Worm (Caenorhabditis elegans) whole organism, young adult: Measurements from ENCODE around the gene stip-1.

Experiments used
- B0261.1 ChIP-seq: sonication (generic microtip); optimal IDR thresholded peaks from 2 replicates; lab custom pipeline; 2016; ENCODE audit warnings: mild to moderate bottlenecking, missing genetic modification characterization, moderate library complexity, missing compliant biosample characterization
- D2030.7 ChIP-seq: fragments of 200-800 bp; sonication (Bioruptor generic); IDR thresholded peaks from 2 replicates; pipeline ENCODE4 v1.3.6; 2022; ENCODE audit warnings: missing genetic modification reagents, missing genetic modification characterization, missing compliant biosample characterization
- F10E7.11 ChIP-seq: sonication (generic microtip); optimal IDR thresholded peaks from 2 replicates; lab custom pipeline; 2017; ENCODE audit warnings: mild to moderate bottlenecking, missing genetic modification characterization, moderate library complexity, missing compliant biosample characterization
- F49E8.2 ChIP-seq: sonication (generic microtip); optimal IDR thresholded peaks from 3 replicates; lab custom pipeline; 2017; ENCODE audit warnings: missing genetic modification characterization, mild to moderate bottlenecking, missing compliant biosample characterization, antibody characterized with exemption, moderate library complexity; ENCODE audit not compliant: insufficient read depth
- T07F8.4 ChIP-seq: sonication (generic microtip); optimal IDR thresholded peaks from 2 replicates; lab custom pipeline; 2016; ENCODE audit warnings: mild to moderate bottlenecking, missing genetic modification characterization, moderate library complexity, missing compliant biosample characterization
- Y53G8AR.9 ChIP-seq: fragments of 200-800 bp; sonication (Bioruptor generic); conservative IDR thresholded peaks from 2 replicates; pipeline ENCODE4 v1.3.6; 2022; ENCODE audit warnings: missing genetic modification reagents, missing genetic modification characterization, missing compliant biosample characterization
- Y67H2A.10 ChIP-seq: fragments of 200-800 bp; sonication (Bioruptor generic); conservative IDR thresholded peaks from 2 replicates; pipeline ENCODE4 v1.3.6; 2022; ENCODE audit warnings: missing genetic modification reagents, missing genetic modification characterization, missing compliant biosample characterization
- ama-1 ChIP-seq, 3 experiments: fragments of 150-350 bp in 1 of 3; sonication (generic microtip) in 2 of 3; optimal IDR thresholded peaks; 2 replicates each; lab custom pipeline; 2014 to 2018; ENCODE audit warnings: missing biosample characterization in 2 of 3, missing genetic modification characterization in 2 of 3, missing genetic modification reagents in 2 of 3
- aptf-2 ChIP-seq: fragments of 200-800 bp; sonication (Bioruptor generic); conservative IDR thresholded peaks from 2 replicates; pipeline ENCODE4 v1.3.6; 2022; ENCODE audit warnings: missing genetic modification reagents, missing genetic modification characterization, missing compliant biosample characterization
- attf-6 ChIP-seq: fragments of 200-800 bp; sonication (Bioruptor generic); IDR thresholded peaks from 2 replicates; pipeline ENCODE4 v1.3.6; 2022; ENCODE audit warnings: missing genetic modification reagents, missing genetic modification characterization, missing compliant biosample characterization
- bed-2 ChIP-seq: fragments of 200-800 bp; sonication (Bioruptor generic); IDR thresholded peaks from 2 replicates; pipeline ENCODE4 v1.3.6; 2022; ENCODE audit warnings: missing genetic modification reagents, missing genetic modification characterization, missing compliant biosample characterization
- ceh-40 ChIP-seq: fragments of 200-800 bp; sonication (Bioruptor generic); IDR thresholded peaks from 2 replicates; pipeline ENCODE4 v1.3.6; 2022; ENCODE audit warnings: missing genetic modification characterization, missing compliant biosample characterization
- ceh-91 ChIP-seq: fragments of 200-800 bp; sonication (Bioruptor generic); IDR thresholded peaks from 2 replicates; pipeline ENCODE4 v1.3.6; 2022; ENCODE audit warnings: missing genetic modification reagents, missing genetic modification characterization, missing compliant biosample characterization
- die-1 ChIP-seq: sonication (generic microtip); optimal IDR thresholded peaks from 2 replicates; lab custom pipeline; 2016; ENCODE audit warnings: missing genotype, mild to moderate bottlenecking, missing genetic modification characterization, missing compliant biosample characterization
- dox-1 ChIP-seq: fragments of 200-800 bp; sonication (Bioruptor generic); IDR thresholded peaks from 2 replicates; pipeline ENCODE4 v1.3.6; 2022; ENCODE audit warnings: missing genetic modification reagents, missing genetic modification characterization, missing compliant biosample characterization
- dpff-1 ChIP-seq: sonication (generic microtip); optimal IDR thresholded peaks from 2 replicates; lab custom pipeline; 2017; ENCODE audit warnings: mild to moderate bottlenecking, missing genetic modification characterization, missing compliant biosample characterization
- egl-44 ChIP-seq: fragments of 200-800 bp; sonication (Bioruptor generic); IDR thresholded peaks from 2 replicates; pipeline ENCODE4 v1.3.6; 2022; ENCODE audit warnings: missing genetic modification reagents, missing genetic modification characterization, missing compliant biosample characterization
- ekl-4 ChIP-seq: fragments of 200-800 bp; sonication (Bioruptor generic); IDR thresholded peaks from 2 replicates; pipeline ENCODE4 v1.3.6; 2022; ENCODE audit warnings: missing genetic modification reagents, missing genetic modification characterization, missing compliant biosample characterization
- fkh-3 ChIP-seq: sonication (generic microtip); optimal IDR thresholded peaks from 2 replicates; lab custom pipeline; 2016; ENCODE audit warnings: mild to moderate bottlenecking, missing genetic modification characterization, missing compliant biosample characterization
- hlh-12 ChIP-seq: sonication (generic microtip); optimal IDR thresholded peaks from 2 replicates; lab custom pipeline; 2016; ENCODE audit warnings: missing genetic modification characterization, missing compliant biosample characterization
- hmg-1.2 ChIP-seq: fragments of 200-800 bp; sonication (Bioruptor generic); IDR thresholded peaks from 2 replicates; pipeline ENCODE4 v1.3.6; 2022; ENCODE audit warnings: missing genetic modification reagents, missing genetic modification characterization, missing compliant biosample characterization
- lin-26 ChIP-seq: fragments of 200-800 bp; sonication (Bioruptor generic); IDR thresholded peaks from 2 replicates; pipeline ENCODE4 v1.3.6; 2022; ENCODE audit warnings: missing genetic modification reagents, missing genetic modification characterization, missing compliant biosample characterization
- lin-40 ChIP-seq: sonication (generic microtip); optimal IDR thresholded peaks from 2 replicates; lab custom pipeline; 2016; ENCODE audit warnings: missing genetic modification characterization, mild to moderate bottlenecking, missing compliant biosample characterization, missing genotype, missing genetic modification reagents
- madf-6 ChIP-seq: fragments of 200-800 bp; sonication (Bioruptor generic); IDR thresholded peaks from 2 replicates; pipeline ENCODE4 v1.3.6; 2022; ENCODE audit warnings: missing genetic modification reagents, missing genetic modification characterization, missing compliant biosample characterization
- madf-8 ChIP-seq: fragments of 200-800 bp; sonication (Bioruptor generic); conservative IDR thresholded peaks from 2 replicates; pipeline ENCODE4 v1.3.6; 2022; ENCODE audit warnings: missing genetic modification reagents, missing genetic modification characterization, missing compliant biosample characterization
- nhr-120 ChIP-seq: fragments of 200-800 bp; sonication (Bioruptor generic); IDR thresholded peaks from 2 replicates; pipeline ENCODE4 v1.3.6; 2022; ENCODE audit warnings: missing genetic modification characterization, missing compliant biosample characterization
- nhr-179 ChIP-seq: sonication (generic microtip); optimal IDR thresholded peaks from 2 replicates; lab custom pipeline; 2016; ENCODE audit warnings: mild to moderate bottlenecking, missing genetic modification characterization, missing compliant biosample characterization
- pbrm-1 ChIP-seq: fragments of 200-800 bp; sonication (Bioruptor generic); IDR thresholded peaks from 2 replicates; pipeline ENCODE4 v1.3.6; 2022; ENCODE audit warnings: missing genetic modification reagents, missing genetic modification characterization, missing compliant biosample characterization
- rec-8 ChIP-seq, 2 experiments: sonication (generic microtip); optimal IDR thresholded peaks; 2 replicates each; lab custom pipeline; 2016; ENCODE audit warnings: mild to moderate bottlenecking in 2 of 2, missing genetic modification characterization in 2 of 2, missing genetic modification reagents in 2 of 2, missing genotype in 2 of 2, missing biosample characterization in 1 of 2, missing compliant biosample characterization in 1 of 2, moderate library complexity in 1 of 2
- rpc-1 ChIP-seq, 2 experiments: fragments of 150-350 bp in 1 of 2; sonication (generic microtip) in 1 of 2; optimal IDR thresholded peaks; 2 replicates each; lab custom pipeline; 2014 to 2018; ENCODE audit warnings: missing biosample characterization in 1 of 2, missing genetic modification characterization in 1 of 2, missing genetic modification reagents in 1 of 2, missing genotype in 1 of 2
- snpc-4 ChIP-seq, 5 experiments: fragments of 150-350 bp in 1 of 5; sonication (generic microtip) in 4 of 5; optimal IDR thresholded peaks; 2 replicates each; lab custom pipeline; 2014 to 2018; ENCODE audit warnings: missing genetic modification characterization in 5 of 5, missing biosample characterization in 3 of 5, antibody characterized with exemption in 2 of 5, mild to moderate bottlenecking in 2 of 5, missing compliant biosample characterization in 2 of 5, missing genotype in 2 of 5, moderate library complexity in 2 of 5, missing genetic modification reagents in 1 of 5
- tbp1 ChIP-seq: fragments of 200-800 bp; sonication (Bioruptor generic); optimal IDR thresholded peaks from 2 replicates; lab custom pipeline; 2018; ENCODE audit warnings: mild to moderate bottlenecking, missing genetic modification characterization, missing compliant biosample characterization
- unc-62 ChIP-seq: fragments of 150-350 bp; optimal IDR thresholded peaks from 2 replicates; lab custom pipeline; 2014; ENCODE audit warnings: missing biosample characterization, missing genetic modification reagents, missing genetic modification characterization
- zim-3 ChIP-seq: sonication (generic microtip); optimal IDR thresholded peaks from 2 replicates; lab custom pipeline; 2017; ENCODE audit warnings: mild to moderate bottlenecking, missing genetic modification characterization, moderate library complexity, missing compliant biosample characterization
- ztf-26 ChIP-seq: sonication (generic microtip); optimal IDR thresholded peaks from 2 replicates; lab custom pipeline; 2017; ENCODE audit warnings: missing genetic modification characterization, missing compliant biosample characterization
- ztf-28 ChIP-seq: fragments of 200-800 bp; sonication (Bioruptor generic); IDR thresholded peaks from 2 replicates; pipeline ENCODE4 v1.3.6; 2022; ENCODE audit warnings: missing genetic modification reagents, missing genetic modification characterization, missing compliant biosample characterization
- ztf-6 ChIP-seq: fragments of 200-800 bp; sonication (Bioruptor generic); IDR thresholded peaks from 2 replicates; pipeline ENCODE4 v1.3.6; 2022; ENCODE audit warnings: missing genetic modification reagents, missing genetic modification characterization, missing compliant biosample characterization

Gene stip-1

DNA sequence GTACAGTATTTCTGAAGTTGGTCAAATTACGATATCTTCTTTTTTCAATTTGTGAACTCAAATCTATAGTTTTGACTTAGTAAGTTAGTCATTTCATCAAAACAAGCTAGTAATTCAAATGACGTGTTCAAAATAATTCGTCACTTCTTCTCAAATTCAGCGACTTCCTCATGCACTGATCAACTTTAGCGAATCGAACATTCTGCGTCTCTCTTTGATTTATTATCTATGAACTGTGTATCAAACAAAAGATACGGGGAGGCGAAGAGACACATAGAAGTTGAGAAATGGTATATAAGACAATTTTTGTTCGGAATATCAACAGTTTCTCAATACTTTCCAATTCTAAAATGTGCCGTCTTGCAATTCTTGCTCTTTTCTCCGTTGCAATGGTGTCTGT lies 37.8 kb downstream of the stip-1 start, which contains the start of gene srlf-34:
Gene srlf-34, plus strand, starts transcription at position 321 of the 400 bp plus-strand sequence.
- TF ChIP-seq nhr-179 (no peak), hlh-12 (tag; lab: Kevin White, UChicago) (no peak), D2030.7 (GFP tag; lab: Robert Waterston, UW) (no peak), lin-40 (tag; lab: Kevin White, UChicago) (no peak), ceh-40 (GFP tag; lab: Robert Waterston, UW) (no peak), aptf-2 (GFP tag; lab: Robert Waterston, UW) (no peak), lin-26 (GFP tag; lab: Robert Waterston, UW) (no peak), zim-3 (tag; lab: Kevin White, UChicago) (no peak), nhr-120 (GFP tag; lab: Robert Waterston, UW) (no peak), rec-8 (tag; optimal IDR thresholded peaks at IDR 0.05; lab: Kevin White, UChicago) (no peak), F49E8.2 (no peak), snpc-4 (GFP tag; optimal IDR thresholded peaks at IDR 0.05; lab: Kevin White, UChicago) (no peak), snpc-4 (tag; optimal IDR thresholded peaks at IDR 0.05; lab: Kevin White, UChicago) (no peak)

DNA sequence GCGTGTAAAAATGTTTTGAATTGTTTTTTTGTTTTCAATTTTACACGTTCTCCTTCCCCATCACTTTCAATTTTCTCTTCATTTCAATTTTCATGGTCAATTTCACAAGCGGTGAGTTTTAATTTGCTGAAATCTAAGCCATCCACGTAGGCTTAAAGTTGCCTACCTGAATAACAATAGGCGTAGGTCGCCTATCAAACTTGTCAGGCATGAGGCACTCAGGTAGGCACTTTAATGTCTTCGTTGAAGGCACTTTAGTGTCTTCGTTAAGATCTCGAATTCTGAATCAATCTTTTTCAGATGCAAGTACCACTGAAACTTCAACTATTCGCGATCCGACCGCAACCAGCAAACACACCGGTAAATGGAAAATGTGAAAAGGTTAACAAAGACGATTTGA lies 40.5 kb downstream of the stip-1 start, which contains the start of gene ZK970.8:
Gene ZK970.8, plus strand, starts transcription at position 301 of the 400 bp plus-strand sequence.
- no peak for TF ChIP-seq fkh-3 (tag; lab: Kevin White, UChicago)
- no peak for TF ChIP-seq attf-6
- TF ChIP-seq Y53G8AR.9 (GFP tag; lab: Robert Waterston, UW) = no peak
- no peak for TF ChIP-seq ekl-4 (GFP tag; lab: Robert Waterston, UW)
- no peak for TF ChIP-seq madf-8 (GFP tag; lab: Robert Waterston, UW)
- no peak for TF ChIP-seq dox-1 (GFP tag; lab: Robert Waterston, UW)
- no peak for TF ChIP-seq aptf-2 (GFP tag; lab: Robert Waterston, UW)
- TF ChIP-seq egl-44 (GFP tag; lab: Robert Waterston, UW) = no peak
- TF ChIP-seq ceh-91 (GFP tag; lab: Robert Waterston, UW) = no peak
- TF ChIP-seq T07F8.4 = no peak
- no peak for TF ChIP-seq dpff-1 (tag; lab: Kevin White, UChicago)
- no peak for TF ChIP-seq F10E7.11 (tag; lab: Kevin White, UChicago)
- no peak for TF ChIP-seq ztf-6 (GFP tag; lab: Robert Waterston, UW)
- no peak for TF ChIP-seq bed-2 (GFP tag; lab: Robert Waterston, UW)
- TF ChIP-seq unc-62 (GFP tag; lab: Kevin White, UChicago) = no peak
- TF ChIP-seq ama-1 (optimal IDR thresholded peaks at IDR 0.05; lab: Kevin White, UChicago) = no peak
- no peak for TF ChIP-seq ama-1 (GFP tag; optimal IDR thresholded peaks at IDR 0.05; lab: Kevin White, UChicago)
- TF ChIP-seq Y67H2A.10 (GFP tag; lab: Robert Waterston, UW) = no peak
- no peak for TF ChIP-seq zim-3 (tag; lab: Kevin White, UChicago)

DNA sequence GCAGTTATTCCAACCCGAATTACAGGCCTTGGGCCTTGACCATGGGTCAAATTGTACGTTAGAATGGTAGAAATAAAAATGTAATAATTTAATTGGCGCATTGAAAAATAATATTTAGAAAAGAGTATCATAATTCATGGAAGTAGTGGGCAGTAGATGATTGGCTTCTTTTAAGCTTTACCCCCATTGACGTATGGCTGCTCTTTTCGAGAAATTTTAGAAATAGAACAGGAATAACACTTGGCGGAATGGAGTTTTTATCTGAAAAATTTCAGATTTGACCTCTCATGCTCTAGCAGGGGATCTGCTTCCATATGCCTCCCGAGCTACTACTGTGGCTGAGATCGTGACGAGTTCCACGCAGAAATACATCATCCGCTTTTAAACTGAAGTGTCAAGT lies 41.1 kb downstream of the stip-1 start, which contains the start of gene gcy-4:
Gene gcy-4, minus strand, starts transcription at position 101 of the 400 bp plus-strand sequence.
- TF ChIP-seq madf-6 (GFP tag; lab: Robert Waterston, UW) = no peak

DNA sequence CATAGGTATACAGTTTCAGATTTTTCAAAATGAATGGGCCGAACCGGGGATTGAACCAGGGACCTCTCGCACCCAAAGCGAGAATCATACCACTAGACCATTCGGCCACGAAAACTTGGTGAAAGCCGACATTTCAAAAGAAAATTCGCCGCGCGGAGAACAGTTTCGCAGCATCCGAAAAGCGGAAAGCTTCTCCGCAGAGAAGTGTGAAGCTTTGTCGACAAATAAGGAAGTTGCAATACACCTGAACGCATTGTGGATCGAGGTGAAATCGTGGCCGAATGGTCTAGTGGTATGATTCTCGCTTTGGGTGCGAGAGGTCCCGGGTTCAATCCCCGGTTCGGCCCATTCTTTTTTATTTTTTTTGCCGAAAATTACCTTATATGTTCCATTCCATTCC lies 45.1 kb downstream of the stip-1 start:
- TF ChIP-seq pbrm-1 (peak; percentile 51; the same call in 1 of the 2 replicates), madf-6 (GFP tag; lab: Robert Waterston, UW) (peak; percentile 31; the same call in 1 of the 2 replicates), hmg-1.2 (GFP tag; lab: Robert Waterston, UW) (peak; percentile 47), ztf-28 (GFP tag; lab: Robert Waterston, UW) (0 out of 2 replicates have a peak, but pooled peaks have one; percentile 16), tbp1 (peak; percentile 85), B0261.1 (tag; lab: Kevin White, UChicago) (peak; percentile 61), die-1 (tag; lab: Kevin White, UChicago) (peak; percentile 19), D2030.7 (GFP tag; lab: Robert Waterston, UW) (peak; percentile 57; the same call in 1 of the 2 replicates), ztf-26 (peak; percentile 21), lin-26 (GFP tag; lab: Robert Waterston, UW) (peak; percentile 69; the same call in 1 of the 2 replicates), dox-1 (GFP tag; lab: Robert Waterston, UW) (0 out of 2 replicates have a peak, but pooled peaks have one; percentile 52), rpc-1 (optimal IDR thresholded peaks at IDR 0.05; lab: Kevin White, UChicago) (peak; percentile 52), rpc-1 (tag; optimal IDR thresholded peaks at IDR 0.05; lab: Kevin White, UChicago) (peak; percentile 74)
